Fruit fly (Drosophila melanogaster) whole organism, prepupa: ENCODE results near the gene CG5966.

Experiments used
- Blimp-1 ChIP-seq: fragments of 200-800 bp; sonication (Bioruptor generic); optimal IDR thresholded peaks from 3 replicates; lab custom pipeline; 2017; ENCODE audit warnings: missing biosample characterization, missing genetic modification characterization, mild to moderate bottlenecking, moderate library complexity, missing genetic modification reagents
- CG10631 ChIP-seq: fragments of 200-800 bp; sonication (Bioruptor generic); optimal IDR thresholded peaks from 2 replicates; lab custom pipeline; 2016; ENCODE audit warnings: missing biosample characterization, missing genetic modification characterization
- CG10669 ChIP-seq: fragments of 200-800 bp; sonication (Bioruptor generic); optimal IDR thresholded peaks from 3 replicates; lab custom pipeline; 2018; ENCODE audit warnings: missing biosample characterization, mild to moderate bottlenecking, missing genetic modification characterization, moderate library complexity
- CG11294 ChIP-seq: fragments of 200-800 bp; sonication (Bioruptor generic); IDR thresholded peaks from 2 replicates; pipeline ENCODE4 v1.3.6; 2022; ENCODE audit warnings: missing biosample characterization, missing genetic modification characterization
- CG11762 ChIP-seq: fragments of 200-800 bp; sonication (Bioruptor generic); optimal IDR thresholded peaks from 3 replicates; lab custom pipeline; 2016; ENCODE audit warnings: missing biosample characterization, missing genetic modification characterization; ENCODE audit not compliant: insufficient read depth
- CG11902 ChIP-seq: fragments of 200-800 bp; sonication (Bioruptor generic); optimal IDR thresholded peaks from 3 replicates; lab custom pipeline; 2016; ENCODE audit warnings: missing biosample characterization, missing genetic modification characterization
- CG15336 ChIP-seq: fragments of 200-800 bp; sonication (Bioruptor generic); IDR thresholded peaks from 2 replicates; pipeline ENCODE4 v1.3.6; 2022; ENCODE audit warnings: missing biosample characterization, missing genetic modification characterization
- CG1621 ChIP-seq: fragments of 200-800 bp; sonication (Bioruptor generic); optimal IDR thresholded peaks from 3 replicates; lab custom pipeline; 2018; ENCODE audit warnings: missing biosample characterization, mild to moderate bottlenecking, missing genetic modification characterization
- CG16779 ChIP-seq: fragments of 200-800 bp; sonication (Bioruptor generic); optimal IDR thresholded peaks from 3 replicates; lab custom pipeline; 2017; ENCODE audit warnings: missing biosample characterization, mild to moderate bottlenecking, missing genetic modification characterization
- CG3032 ChIP-seq: fragments of 200-800 bp; optimal IDR thresholded peaks from 2 replicates; lab custom pipeline; 2019; ENCODE audit warnings: missing biosample characterization, mild to moderate bottlenecking, missing genetic modification characterization, moderate library complexity
- CG32006 ChIP-seq: fragments of 200-800 bp; sonication (Bioruptor generic); optimal IDR thresholded peaks from 3 replicates; lab custom pipeline; 2017; ENCODE audit warnings: missing biosample characterization, mild to moderate bottlenecking, missing genetic modification characterization
- CG3919 ChIP-seq: fragments of 200-800 bp; sonication (Bioruptor generic); optimal IDR thresholded peaks from 3 replicates; lab custom pipeline; 2016; ENCODE audit warnings: missing biosample characterization, missing genetic modification characterization
- CG4318 ChIP-seq: fragments of 200-800 bp; sonication (Bioruptor generic); optimal IDR thresholded peaks from 3 replicates; lab custom pipeline; 2017; ENCODE audit warnings: missing biosample characterization, mild to moderate bottlenecking, missing genetic modification characterization
- CG6163 ChIP-seq: fragments of 200-800 bp; sonication (Bioruptor generic); IDR thresholded peaks from 3 replicates; pipeline ENCODE4 v1.3.6; 2022; ENCODE audit warnings: missing biosample characterization, missing genetic modification characterization
- CG6276 ChIP-seq: fragments of 200-800 bp; sonication (Bioruptor generic); optimal IDR thresholded peaks from 2 replicates; lab custom pipeline; 2017; ENCODE audit warnings: missing biosample characterization, mild to moderate bottlenecking, missing genetic modification characterization
- CG6792 ChIP-seq: fragments of 200-800 bp; sonication (Bioruptor generic); optimal IDR thresholded peaks from 3 replicates; lab custom pipeline; 2016; ENCODE audit warnings: missing biosample characterization, missing genetic modification characterization
- CG6808 ChIP-seq: fragments of 200-800 bp; sonication (Bioruptor generic); optimal IDR thresholded peaks from 3 replicates; lab custom pipeline; 2017; ENCODE audit warnings: missing biosample characterization, missing genetic modification characterization, mild to moderate bottlenecking, moderate library complexity, missing genetic modification reagents
- CG6854 ChIP-seq: fragments of 200-800 bp; sonication (Bioruptor generic); optimal IDR thresholded peaks from 2 replicates; lab custom pipeline; 2017; ENCODE audit warnings: missing biosample characterization, mild to moderate bottlenecking, missing genetic modification characterization
- CG7368 ChIP-seq: fragments of 200-800 bp; sonication (Bioruptor generic); optimal IDR thresholded peaks from 3 replicates; lab custom pipeline; 2016; ENCODE audit warnings: missing biosample characterization, missing genetic modification characterization
- CG8632 ChIP-seq: fragments of 200-800 bp; sonication (Bioruptor generic); optimal IDR thresholded peaks from 3 replicates; lab custom pipeline; 2016; ENCODE audit warnings: missing biosample characterization, missing genetic modification characterization
- Eip75B ChIP-seq: fragments of 200-800 bp; sonication (Bioruptor generic); optimal IDR thresholded peaks from 3 replicates; lab custom pipeline; 2016; ENCODE audit warnings: missing biosample characterization, missing genetic modification characterization
- Eip78C ChIP-seq: fragments of 200-800 bp; sonication (Bioruptor generic); peaks from one replicate; lab custom pipeline; 2016; ENCODE audit warnings: missing biosample characterization, missing genetic modification characterization
- Ets21C ChIP-seq: fragments of 200-800 bp; sonication (Bioruptor generic); optimal IDR thresholded peaks from 3 replicates; lab custom pipeline; 2016; ENCODE audit warnings: missing biosample characterization, missing genetic modification characterization
- Ets96B ChIP-seq: fragments of 200-800 bp; optimal IDR thresholded peaks from 2 replicates; lab custom pipeline; 2019; ENCODE audit warnings: missing biosample characterization, mild to moderate bottlenecking, missing genetic modification characterization, moderate library complexity
- Gug ChIP-seq: fragments of 200-800 bp; sonication (Bioruptor generic); IDR thresholded peaks from 2 replicates; pipeline ENCODE4 v1.3.6; 2022; ENCODE audit warnings: missing biosample characterization, missing genetic modification characterization
- Hr38 ChIP-seq: sonication (Bioruptor generic); optimal IDR thresholded peaks from 2 replicates; lab custom pipeline; 2016; ENCODE audit warnings: missing biosample characterization, missing genetic modification characterization
- Hr39 ChIP-seq: fragments of 200-800 bp; sonication (Bioruptor generic); optimal IDR thresholded peaks from 2 replicates; lab custom pipeline; 2016; ENCODE audit warnings: missing biosample characterization, missing genetic modification characterization
- Hr4 ChIP-seq: fragments of 200-800 bp; sonication (Bioruptor generic); optimal IDR thresholded peaks from 3 replicates; lab custom pipeline; 2016; ENCODE audit warnings: missing biosample characterization, missing genetic modification characterization
- Lpt ChIP-seq: fragments of 200-800 bp; sonication (Bioruptor generic); optimal IDR thresholded peaks from 3 replicates; lab custom pipeline; 2016; ENCODE audit warnings: missing biosample characterization, missing genetic modification characterization
- Met ChIP-seq: fragments of 200-800 bp; sonication (Bioruptor generic); optimal IDR thresholded peaks from 3 replicates; lab custom pipeline; 2016; ENCODE audit warnings: missing biosample characterization, missing genetic modification characterization
- Smox ChIP-seq: fragments of 200-800 bp; sonication (Bioruptor generic); optimal IDR thresholded peaks from 3 replicates; lab custom pipeline; 2016; ENCODE audit warnings: missing biosample characterization, missing genetic modification characterization
- Sox102F ChIP-seq: fragments of 200-800 bp; sonication (Bioruptor generic); optimal IDR thresholded peaks from 2 replicates; lab custom pipeline; 2016; ENCODE audit warnings: missing biosample characterization, mild to moderate bottlenecking, missing genetic modification characterization
- Sox14 ChIP-seq: fragments of 200-800 bp; sonication (Bioruptor generic); optimal IDR thresholded peaks from 3 replicates; lab custom pipeline; 2016; ENCODE audit warnings: missing biosample characterization, missing genetic modification characterization
- Sox15 ChIP-seq: fragments of 200-800 bp; sonication (Bioruptor generic); optimal IDR thresholded peaks from 3 replicates; lab custom pipeline; 2016; ENCODE audit warnings: missing biosample characterization, missing genetic modification characterization
- cyc ChIP-seq: fragments of 200-800 bp; sonication (Bioruptor generic); optimal IDR thresholded peaks from 3 replicates; lab custom pipeline; 2016; ENCODE audit warnings: missing biosample characterization, missing genetic modification characterization
- esn ChIP-seq: fragments of 200-800 bp; sonication (Bioruptor generic); optimal IDR thresholded peaks from 2 replicates; lab custom pipeline; 2016; ENCODE audit warnings: missing biosample characterization, mild to moderate bottlenecking, missing genetic modification characterization, moderate library complexity
- fd59A ChIP-seq: fragments of 200-800 bp; sonication (Bioruptor generic); optimal IDR thresholded peaks from 2 replicates; lab custom pipeline; 2017; ENCODE audit warnings: missing biosample characterization, mild to moderate bottlenecking, missing genetic modification characterization, missing genetic modification reagents
- fkh ChIP-seq: fragments of 200-800 bp; sonication (Bioruptor generic); optimal IDR thresholded peaks from 3 replicates; lab custom pipeline; 2017; ENCODE audit warnings: missing biosample characterization, mild to moderate bottlenecking, missing genetic modification characterization, moderate library complexity
- lz ChIP-seq: fragments of 200-800 bp; sonication (Bioruptor generic); optimal IDR thresholded peaks from 3 replicates; lab custom pipeline; 2016; ENCODE audit warnings: missing biosample characterization, missing genetic modification characterization
- net ChIP-seq: fragments of 200-800 bp; sonication (Bioruptor generic); optimal IDR thresholded peaks from 3 replicates; lab custom pipeline; 2016; ENCODE audit warnings: missing biosample characterization, missing genetic modification characterization
- pdm3 ChIP-seq: fragments of 200-800 bp; sonication (Bioruptor generic); optimal IDR thresholded peaks from 3 replicates; lab custom pipeline; 2016; ENCODE audit warnings: missing biosample characterization, missing genetic modification characterization
- salr ChIP-seq, 2 experiments: fragments of 200-800 bp; sonication (Bioruptor generic); optimal IDR thresholded peaks; 3 replicates each; lab custom pipeline; 2016 to 2018; ENCODE audit warnings: missing biosample characterization in 2 of 2, missing genetic modification characterization in 2 of 2, mild to moderate bottlenecking in 1 of 2
- spab ChIP-seq: fragments of 200-800 bp; sonication (Bioruptor generic); optimal IDR thresholded peaks from 2 replicates; lab custom pipeline; 2017; ENCODE audit warnings: missing biosample characterization, mild to moderate bottlenecking, missing genetic modification characterization, missing genetic modification reagents
- svp ChIP-seq: fragments of 200-800 bp; sonication (Bioruptor generic); peaks from one replicate; lab custom pipeline; 2016; ENCODE audit warnings: missing biosample characterization, missing genetic modification characterization
- vri ChIP-seq: fragments of 200-800 bp; sonication (Bioruptor generic); optimal IDR thresholded peaks from 3 replicates; lab custom pipeline; 2016; ENCODE audit warnings: missing biosample characterization, mild to moderate bottlenecking, missing genetic modification characterization

CG5966 gene

dm6 chrX:5972030-5972429 is 16.6 kb upstream of the CG5966 start (continued):
- TF ChIP-seq CG16779 (tag; lab: Kevin White, UChicago) (peak; percentile 36), esn (GFP tag; lab: Kevin White, UChicago) (peak; percentile 59), CG6854 (GFP tag; lab: Kevin White, UChicago) (no peak), CG11762 (peak; percentile 40), Blimp-1 (no peak), Ets96B (tag; lab: Kevin White, UChicago) (peak; percentile 70), CG11294 (GFP tag; lab: Robert Waterston, UW) (peak; percentile 55), vri (GFP tag; lab: Kevin White, UChicago) (no peak), lz (GFP tag; lab: Kevin White, UChicago) (peak; percentile 59), CG4318 (GFP tag; lab: Kevin White, UChicago) (peak; percentile 78), cyc (GFP tag; lab: Kevin White, UChicago) (peak; percentile 63), CG6276 (no peak), CG6808 (GFP tag; lab: Kevin White, UChicago) (peak; percentile 52), CG7368 (GFP tag; lab: Kevin White, UChicago) (peak; percentile 55), CG6792 (GFP tag; lab: Kevin White, UChicago) (peak; percentile 56), CG3032 (tag; lab: Kevin White, UChicago) (peak; percentile 67), Met (GFP tag; lab: Kevin White, UChicago) (peak; percentile 36), Eip75B (GFP tag; lab: Kevin White, UChicago) (peak; percentile 59), CG11902 (no peak), Sox15 (peak; percentile 35), Hr38 (GFP tag; lab: Kevin White, UChicago) (peak; percentile 21), Lpt (GFP tag; lab: Kevin White, UChicago) (peak; percentile 82), Sox14 (peak; percentile 72), Hr39 (GFP tag; lab: Kevin White, UChicago) (peak; percentile 66), Hr4 (GFP tag; lab: Kevin White, UChicago) (peak; percentile 90), Gug (GFP tag; lab: Robert Waterston, UW) (peak; percentile 82), CG3919 (GFP tag; lab: Kevin White, UChicago) (peak; percentile 75), pdm3 (GFP tag; lab: Kevin White, UChicago) (peak; percentile 80), Ets21C (GFP tag; lab: Kevin White, UChicago) (peak; percentile 37), salr (GFP tag; optimal IDR thresholded peaks at IDR 0.05; lab: Kevin White, UChicago) (peak; percentile 56 to 71), CG15336 (GFP tag; lab: Robert Waterston, UW) (peak; percentile 87), Eip78C (GFP tag; lab: Kevin White, UChicago) (peak; percentile 86), net (GFP tag; lab: Kevin White, UChicago) (peak; percentile 68), CG6163 (GFP tag; lab: Robert Waterston, UW) (peak; percentile 94), CG32006 (GFP tag; lab: Kevin White, UChicago) (peak; percentile 90), CG1621 (tag; lab: Kevin White, UChicago) (peak; percentile 71)

- peak; percentile 74 for TF ChIP-seq CG8632 (GFP tag; lab: Kevin White, UChicago)
- TF ChIP-seq fd59A: peak; percentile 66
- peak; percentile 75 for TF ChIP-seq CG10669
- TF ChIP-seq CG16779 (tag; lab: Kevin White, UChicago): peak; percentile 6
- TF ChIP-seq CG6854 (GFP tag; lab: Kevin White, UChicago): no peak
- TF ChIP-seq cyc (GFP tag; lab: Kevin White, UChicago): peak; percentile 76
- peak; percentile 77 for TF ChIP-seq pdm3 (GFP tag; lab: Kevin White, UChicago)
- TF ChIP-seq CG11762: peak; percentile 58
- peak; percentile 76 for TF ChIP-seq CG10631 (GFP tag; lab: Kevin White, UChicago)
- TF ChIP-seq Sox102F (GFP tag; lab: Kevin White, UChicago): peak; percentile 79
- TF ChIP-seq Hr39 (GFP tag; lab: Kevin White, UChicago): peak; percentile 72
- TF ChIP-seq CG32006 (GFP tag; lab: Kevin White, UChicago): peak; percentile 68
- TF ChIP-seq CG1621 (tag; lab: Kevin White, UChicago): peak; percentile 70
- peak; percentile 5 for TF ChIP-seq Eip75B (GFP tag; lab: Kevin White, UChicago)
- TF ChIP-seq fkh (GFP tag; lab: Kevin White, UChicago): no peak
- TF ChIP-seq lz (GFP tag; lab: Kevin White, UChicago): peak; percentile 55
- peak; percentile 35; the same call in 1 of the 2 replicates for TF ChIP-seq Gug (GFP tag; lab: Robert Waterston, UW)
- TF ChIP-seq Blimp-1: peak; percentile 35
- TF ChIP-seq esn (GFP tag; lab: Kevin White, UChicago): peak; percentile 76
- peak; percentile 68 for TF ChIP-seq Met (GFP tag; lab: Kevin White, UChicago)
- TF ChIP-seq Eip78C (GFP tag; lab: Kevin White, UChicago): peak; percentile 87
- peak; percentile 66 for TF ChIP-seq CG15336 (GFP tag; lab: Robert Waterston, UW)
- TF ChIP-seq CG6808 (GFP tag; lab: Kevin White, UChicago): peak; percentile 65
- peak; percentile 57 for TF ChIP-seq spab (GFP tag; lab: Kevin White, UChicago)
- TF ChIP-seq Ets21C (GFP tag; lab: Kevin White, UChicago): peak; percentile 67
- TF ChIP-seq CG6276: no peak
- peak; percentile 73 for TF ChIP-seq CG6792 (GFP tag; lab: Kevin White, UChicago)
- peak; percentile 79 for TF ChIP-seq svp (GFP tag; lab: Kevin White, UChicago)
- peak; percentile 56 for TF ChIP-seq Sox15
- peak; percentile 73 for TF ChIP-seq Smox (GFP tag; lab: Kevin White, UChicago)
- TF ChIP-seq net (GFP tag; lab: Kevin White, UChicago): peak; percentile 65
Observed at dm6 chrX:5973389-5974025, 15.1 kb upstream of the CG5966 start.
